Worm (Caenorhabditis elegans): Measurements from ENCODE around the gene Y75B8A.31.

Y75B8A.31 gene

ce11 chrIII:12369476-12369875, 18.0 kb downstream of the Y75B8A.31 start:
- TF ChIP-seq lin-13 (tag; optimal IDR thresholded peaks at IDR 0.05) = peak; percentile 43
- no peak for TF ChIP-seq drap-1 (GFP tag; optimal IDR thresholded peaks at IDR 0.05)
- no peak for TF ChIP-seq nhr-237 (tag; optimal IDR thresholded peaks at IDR 0.05)
- TF ChIP-seq mab-5 (tag; optimal IDR thresholded peaks at IDR 0.05) = no peak
- TF ChIP-seq flh-1 (GFP tag; optimal IDR thresholded peaks at IDR 0.05) = no peak
- peak; percentile 37 for TF ChIP-seq ces-1 (GFP tag; optimal IDR thresholded peaks at IDR 0.05)
- no peak for TF ChIP-seq bed-3 (GFP tag; optimal IDR thresholded peaks at IDR 0.05)
- peak; percentile 100 for TF ChIP-seq hlh-1 (tag; optimal IDR thresholded peaks at IDR 0.05)

DNA sequence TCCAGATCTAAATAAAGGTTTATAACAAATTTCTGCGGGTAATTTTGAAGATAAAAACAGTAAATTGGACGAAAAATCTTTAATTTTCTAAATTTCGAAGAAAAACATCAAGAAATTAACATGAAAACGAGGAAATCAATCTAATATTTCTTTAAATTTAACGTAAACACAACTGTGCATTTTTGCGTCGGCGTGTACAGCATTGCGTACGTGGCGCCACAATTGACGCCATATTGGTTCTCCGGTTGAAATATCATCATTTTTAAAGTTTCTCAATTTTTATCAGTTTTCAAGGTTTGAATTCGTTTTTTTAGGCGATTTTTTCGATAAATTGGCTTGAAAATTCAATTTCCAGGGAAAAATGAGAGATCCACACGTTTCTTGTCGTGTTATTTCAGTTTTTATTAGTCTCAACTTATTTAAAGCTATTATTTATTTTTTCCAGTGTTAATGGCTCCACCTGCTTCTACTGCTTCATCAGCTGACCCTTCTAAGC, 18.6 kb downstream of the Y75B8A.31 start, which contains the start of gene rpt-6:
TSS of gene rpt-6 (plus strand) at position 446 of the 496 bp plus-strand sequence.
- TF ChIP-seq ces-1 (GFP tag; optimal IDR thresholded peaks at IDR 0.05) (peak; percentile 40), nhr-28 (tag; optimal IDR thresholded peaks at IDR 0.05) (no peak), nhr-2 (tag; optimal IDR thresholded peaks at IDR 0.05) (peak; percentile 3), blmp-1 (tag; optimal IDR thresholded peaks at IDR 0.05) (no peak), lsy-2 (tag; optimal IDR thresholded peaks at IDR 0.05) (peak; percentile 44), mep-1 (tag; optimal IDR thresholded peaks at IDR 0.05) (peak; percentile 26), hlh-1 (tag; optimal IDR thresholded peaks at IDR 0.05) (peak; percentile 94), lin-13 (tag; optimal IDR thresholded peaks at IDR 0.05) (peak; percentile 60), pha-4 (tag; optimal IDR thresholded peaks at IDR 0.05) (peak; percentile 30), snpc-4 (tag; optimal IDR thresholded peaks at IDR 0.05) (no peak), sptf-1 (tag; optimal IDR thresholded peaks at IDR 0.05) (peak; percentile 4)

- TF ChIP-seq ztf-11 (tag; optimal IDR thresholded peaks at IDR 0.05) (no peak), mls-2 (tag; optimal IDR thresholded peaks at IDR 0.05) (no peak), ceh-39 (tag; optimal IDR thresholded peaks at IDR 0.05) (no peak), blmp-1 (tag; optimal IDR thresholded peaks at IDR 0.05) (no peak), ces-1 (GFP tag; optimal IDR thresholded peaks at IDR 0.05) (no peak), mep-1 (tag; optimal IDR thresholded peaks at IDR 0.05) (no peak), nhr-28 (tag; optimal IDR thresholded peaks at IDR 0.05) (no peak), nhr-12 (tag; optimal IDR thresholded peaks at IDR 0.05) (no peak), ham-2 (GFP tag; optimal IDR thresholded peaks at IDR 0.05) (no peak), unc-120 (tag; optimal IDR thresholded peaks at IDR 0.05; ENCODE audit: poor library complexity, severe bottlenecking) (no peak), nhr-76 (tag; optimal IDR thresholded peaks at IDR 0.05) (no peak)
Measured at ce11 chrIII:12372080-12373065, 20.9 kb downstream of the Y75B8A.31 start.

- no peak for TF ChIP-seq lsy-2 (tag; optimal IDR thresholded peaks at IDR 0.05)
- no peak for TF ChIP-seq snpc-4 (tag; optimal IDR thresholded peaks at IDR 0.05)
- no peak for TF ChIP-seq tbx-8 (GFP tag; optimal IDR thresholded peaks at IDR 0.05)
- no peak for TF ChIP-seq nhr-237 (tag; optimal IDR thresholded peaks at IDR 0.05)
- TF ChIP-seq flh-1 (GFP tag; optimal IDR thresholded peaks at IDR 0.05) = no peak
- no peak for TF ChIP-seq mab-5 (tag; optimal IDR thresholded peaks at IDR 0.05)
- TF ChIP-seq drap-1 (GFP tag; optimal IDR thresholded peaks at IDR 0.05) = no peak
Measured at ce11 chrIII:12373306-12373705, 21.9 kb downstream of the Y75B8A.31 start.

DNA sequence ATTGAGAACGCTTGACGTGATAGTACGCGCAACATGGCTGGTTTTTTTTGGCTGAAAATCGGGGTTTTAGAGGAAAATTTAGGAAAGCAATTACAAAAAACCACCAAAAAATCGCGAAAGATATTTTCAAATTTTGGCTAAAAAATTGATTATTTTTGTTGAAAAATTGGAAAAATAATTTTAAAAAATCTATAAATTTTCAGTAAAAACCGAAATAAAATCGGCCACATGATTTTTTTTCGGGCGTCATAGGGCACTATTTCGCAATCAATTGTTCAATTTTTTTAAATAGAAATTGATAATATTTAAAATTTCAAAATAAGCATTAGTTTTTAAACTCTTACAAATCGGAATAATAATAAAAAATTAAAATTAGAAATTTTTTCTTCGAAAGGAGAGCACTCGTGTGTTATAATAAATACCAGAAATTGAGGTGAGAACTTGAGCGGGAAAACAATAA, 22.4 kb downstream of the Y75B8A.31 start, which contains the start of gene glrx-5:
TSS of gene glrx-5 (minus strand) at position 51 of the 460 bp plus-strand sequence.
- TF ChIP-seq lsy-2 (tag; optimal IDR thresholded peaks at IDR 0.05) = no peak
- no peak for TF ChIP-seq bed-3 (GFP tag; optimal IDR thresholded peaks at IDR 0.05)
- TF ChIP-seq mls-2 (tag; optimal IDR thresholded peaks at IDR 0.05) = no peak
- TF ChIP-seq ceh-39 (tag; optimal IDR thresholded peaks at IDR 0.05) = no peak
- no peak for TF ChIP-seq ceh-43 (GFP tag; optimal IDR thresholded peaks at IDR 0.05)
- TF ChIP-seq mab-5 (tag; optimal IDR thresholded peaks at IDR 0.05) = no peak

DNA sequence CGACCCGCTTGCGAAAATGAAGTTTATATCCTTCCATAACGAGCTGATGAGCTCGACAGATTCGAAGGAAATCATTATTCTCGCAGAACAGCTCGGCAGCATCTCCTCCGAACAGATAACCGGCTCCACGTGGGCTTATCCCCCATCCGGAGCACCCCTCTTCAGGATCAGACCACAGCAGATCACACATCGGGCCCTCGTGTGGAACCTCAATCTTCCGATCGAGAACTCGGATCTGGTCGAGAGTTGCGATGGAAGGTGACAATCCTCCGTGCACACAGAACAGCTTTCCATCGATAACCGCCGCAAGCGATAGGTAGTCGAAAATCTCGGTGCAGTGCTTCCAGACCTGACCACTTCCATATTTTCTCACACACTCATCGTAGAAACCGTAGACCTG, 24.2 kb downstream of the Y75B8A.31 start:
- no peak for TF ChIP-seq unc-62 (GFP tag; optimal IDR thresholded peaks at IDR 0.05)
- no peak for TF ChIP-seq pha-4 (tag; optimal IDR thresholded peaks at IDR 0.05)
- TF ChIP-seq snpc-4 (tag; optimal IDR thresholded peaks at IDR 0.05) = no peak
- no peak for TF ChIP-seq elt-3 (tag; optimal IDR thresholded peaks at IDR 0.05)
- no peak for TF ChIP-seq zip-8 (tag; optimal IDR thresholded peaks at IDR 0.05)
- no peak for TF ChIP-seq lin-32 (GFP tag; optimal IDR thresholded peaks at IDR 0.05)
- TF ChIP-seq elt-1 (tag; optimal IDR thresholded peaks at IDR 0.05; ENCODE audit: borderline replicate concordance, insufficient read depth) = no peak
- no peak for TF ChIP-seq cnd-1 (tag; optimal IDR thresholded peaks at IDR 0.05)
- no peak for TF ChIP-seq sem-2 (GFP tag; optimal IDR thresholded peaks at IDR 0.05)
